Worm (Caenorhabditis elegans): ENCODE results near the gene kin-9.

kin-9 gene

DNA sequence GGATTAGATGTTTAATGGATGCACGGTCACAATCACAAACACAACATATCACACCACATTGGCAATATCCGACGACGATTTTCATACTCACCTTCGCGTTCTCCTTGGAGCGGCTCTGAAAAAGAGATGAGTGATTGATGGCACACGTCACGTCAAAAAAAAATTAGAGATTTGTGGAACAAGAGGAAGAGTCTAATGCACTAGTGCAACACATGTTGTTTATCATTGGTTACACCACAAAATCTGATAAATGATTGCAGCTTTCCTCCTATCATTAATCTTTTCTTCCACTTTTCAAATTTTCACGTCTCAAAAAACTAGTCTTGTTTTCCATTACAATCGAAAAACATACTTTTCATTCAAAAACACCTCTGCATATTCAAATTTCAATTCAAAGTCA is 42.0 kb upstream of the kin-9 start:
- TF ChIP-seq M03D4.4 (tag; optimal IDR thresholded peaks at IDR 0.05): no peak
- no peak for TF ChIP-seq lin-13 (tag; optimal IDR thresholded peaks at IDR 0.05)
- no peak for TF ChIP-seq ztf-11 (tag; optimal IDR thresholded peaks at IDR 0.05)
- no peak for TF ChIP-seq unc-39 (tag; optimal IDR thresholded peaks at IDR 0.05)
- TF ChIP-seq hlh-1 (tag; optimal IDR thresholded peaks at IDR 0.05): no peak
- no peak for TF ChIP-seq nhr-76 (tag; optimal IDR thresholded peaks at IDR 0.05)
- TF ChIP-seq mab-5 (tag; optimal IDR thresholded peaks at IDR 0.05): no peak
- no peak for TF ChIP-seq pha-4 (tag; optimal IDR thresholded peaks at IDR 0.05)
- TF ChIP-seq cnd-1 (tag; optimal IDR thresholded peaks at IDR 0.05): no peak
- TF ChIP-seq bed-3 (GFP tag; optimal IDR thresholded peaks at IDR 0.05): no peak
- TF ChIP-seq lsy-2 (tag; optimal IDR thresholded peaks at IDR 0.05): no peak
- no peak for TF ChIP-seq nhr-12 (tag; optimal IDR thresholded peaks at IDR 0.05)
- TF ChIP-seq sptf-1 (tag; optimal IDR thresholded peaks at IDR 0.05): no peak

DNA sequence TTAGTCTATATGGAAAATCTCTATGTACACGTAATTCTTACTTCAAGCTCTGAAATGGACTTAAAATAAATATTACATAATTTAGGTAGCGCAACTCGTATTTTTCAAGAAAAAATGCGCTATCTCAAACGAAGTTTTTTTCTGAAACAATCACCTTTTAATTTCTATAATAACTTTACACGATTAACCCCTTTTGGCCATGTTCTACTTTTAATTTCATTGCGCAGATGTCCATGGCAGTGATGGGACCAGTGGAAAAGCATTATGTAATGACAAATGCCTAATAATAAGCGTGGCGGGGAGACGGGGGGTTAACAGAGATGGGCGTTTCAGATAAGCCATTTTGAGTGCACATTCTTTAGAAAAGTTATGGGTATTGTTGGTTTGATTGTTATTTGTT is 41.0 kb upstream of the kin-9 start:
- TF ChIP-seq ces-1 (GFP tag; optimal IDR thresholded peaks at IDR 0.05) (peak; percentile 87), nhr-12 (tag; optimal IDR thresholded peaks at IDR 0.05) (no peak)

DNA sequence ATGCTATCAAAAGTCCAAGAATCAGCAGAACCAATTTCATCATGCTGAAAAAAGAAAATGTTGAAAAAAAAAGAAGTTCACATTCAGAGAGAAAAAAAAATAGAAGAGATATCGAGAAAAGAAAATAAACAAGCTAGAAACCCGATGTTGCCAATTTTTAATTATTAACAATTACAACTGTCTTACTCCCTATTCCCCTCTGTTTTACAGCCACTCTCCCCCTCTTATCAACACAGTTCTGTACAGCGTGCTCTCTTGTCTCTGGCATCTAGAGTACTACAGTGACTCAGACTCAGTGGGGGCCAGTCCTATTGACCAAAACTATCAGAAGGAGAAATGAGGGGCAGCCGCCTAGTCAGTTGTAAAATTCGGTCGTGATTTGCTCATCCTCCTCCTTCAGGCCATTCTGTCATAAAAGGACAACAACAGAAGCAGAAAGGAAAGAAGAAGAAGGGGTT is 39.9 kb upstream of the kin-9 start, which contains the start of gene wrk-1:
Gene wrk-1, minus strand, starts transcription at position 51 of the 458 bp plus-strand sequence.
- TF ChIP-seq drap-1 (GFP tag; optimal IDR thresholded peaks at IDR 0.05) (no peak), unc-120 (tag; optimal IDR thresholded peaks at IDR 0.05; ENCODE audit: poor library complexity, severe bottlenecking) (no peak), pha-4 (tag; optimal IDR thresholded peaks at IDR 0.05) (no peak), lsy-2 (tag; optimal IDR thresholded peaks at IDR 0.05) (no peak), lin-32 (GFP tag; optimal IDR thresholded peaks at IDR 0.05) (no peak), tbx-8 (GFP tag; optimal IDR thresholded peaks at IDR 0.05) (no peak), ztf-11 (tag; optimal IDR thresholded peaks at IDR 0.05) (no peak), ces-1 (GFP tag; optimal IDR thresholded peaks at IDR 0.05) (no peak), sptf-1 (tag; optimal IDR thresholded peaks at IDR 0.05) (no peak)

- TF ChIP-seq nhr-28 (tag; optimal IDR thresholded peaks at IDR 0.05) (no peak), nhr-237 (tag; optimal IDR thresholded peaks at IDR 0.05) (no peak), cnd-1 (tag; optimal IDR thresholded peaks at IDR 0.05) (no peak), blmp-1 (tag; optimal IDR thresholded peaks at IDR 0.05) (no peak), snpc-4 (tag; optimal IDR thresholded peaks at IDR 0.05) (no peak), lin-32 (GFP tag; optimal IDR thresholded peaks at IDR 0.05) (no peak), lsy-2 (tag; optimal IDR thresholded peaks at IDR 0.05) (no peak), sptf-1 (tag; optimal IDR thresholded peaks at IDR 0.05) (no peak), elt-3 (tag; optimal IDR thresholded peaks at IDR 0.05) (no peak), sem-2 (GFP tag; optimal IDR thresholded peaks at IDR 0.05) (no peak), unc-62 (GFP tag; optimal IDR thresholded peaks at IDR 0.05) (no peak), unc-120 (tag; optimal IDR thresholded peaks at IDR 0.05; ENCODE audit: poor library complexity, severe bottlenecking) (no peak), drap-1 (GFP tag; optimal IDR thresholded peaks at IDR 0.05) (no peak)
Observed at ce11 chrX:8394279-8394678, 38.2 kb upstream of the kin-9 start.

DNA sequence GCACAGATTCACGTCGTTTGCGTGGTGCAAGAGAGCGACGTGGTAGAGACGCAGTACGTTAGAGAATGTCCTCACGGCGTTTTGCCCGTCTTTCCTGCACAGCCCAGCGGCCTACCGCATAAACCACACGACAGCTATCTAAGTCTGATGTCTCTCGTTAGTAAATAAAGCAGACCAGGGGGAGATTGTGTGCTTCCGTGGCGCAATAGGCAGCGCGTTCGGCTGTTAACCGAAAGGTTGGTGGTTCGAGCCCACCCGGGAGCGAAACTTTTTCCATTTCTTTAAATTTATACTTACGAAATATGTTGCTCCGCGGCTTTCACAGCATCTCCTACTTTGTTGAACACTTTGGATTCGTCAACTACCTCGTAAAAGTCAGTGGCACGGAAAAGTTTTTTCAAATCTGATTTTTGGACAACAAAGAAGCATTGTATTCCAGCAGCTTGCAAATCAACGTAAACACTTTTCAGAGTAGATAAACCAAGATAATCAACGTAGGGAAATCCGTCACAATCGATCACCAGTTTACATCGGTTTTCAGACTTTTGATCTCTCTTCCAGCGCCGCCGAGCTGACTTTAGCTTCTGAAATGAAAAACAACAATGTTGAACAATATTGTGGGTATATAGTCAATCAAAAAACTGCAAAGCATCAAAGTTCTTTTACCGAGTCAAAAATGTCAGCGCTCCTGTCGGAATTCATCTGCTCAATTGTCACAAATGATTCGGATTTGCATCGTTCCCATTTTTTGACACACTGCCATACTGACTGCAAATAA is 28.0 kb upstream of the kin-9 start:
- TF ChIP-seq hlh-1 (tag; optimal IDR thresholded peaks at IDR 0.05): peak; percentile 55
- peak; percentile 57 for TF ChIP-seq nhr-28 (tag; optimal IDR thresholded peaks at IDR 0.05)
- TF ChIP-seq elt-1 (tag; optimal IDR thresholded peaks at IDR 0.05; ENCODE audit: borderline replicate concordance, insufficient read depth): no peak
- peak; percentile 97 for TF ChIP-seq cnd-1 (tag; optimal IDR thresholded peaks at IDR 0.05)
- TF ChIP-seq ceh-83 (GFP tag; optimal IDR thresholded peaks at IDR 0.05): peak; percentile 97
- peak; percentile 89 for TF ChIP-seq flh-1 (GFP tag; optimal IDR thresholded peaks at IDR 0.05)
- TF ChIP-seq sem-2 (GFP tag; optimal IDR thresholded peaks at IDR 0.05): peak; percentile 91
- peak; percentile 94 for TF ChIP-seq lin-32 (GFP tag; optimal IDR thresholded peaks at IDR 0.05)
- TF ChIP-seq ceh-39 (tag; optimal IDR thresholded peaks at IDR 0.05): no peak
- TF ChIP-seq snpc-4 (tag; optimal IDR thresholded peaks at IDR 0.05): no peak
- TF ChIP-seq mab-5 (tag; optimal IDR thresholded peaks at IDR 0.05): peak; percentile 74
- TF ChIP-seq ces-1 (GFP tag; optimal IDR thresholded peaks at IDR 0.05): peak; percentile 85
- TF ChIP-seq bed-3 (GFP tag; optimal IDR thresholded peaks at IDR 0.05): peak; percentile 93
- peak; percentile 36 for TF ChIP-seq elt-3 (tag; optimal IDR thresholded peaks at IDR 0.05)
- TF ChIP-seq drap-1 (GFP tag; optimal IDR thresholded peaks at IDR 0.05): peak; percentile 98
- TF ChIP-seq sptf-1 (tag; optimal IDR thresholded peaks at IDR 0.05): peak; percentile 98
- peak; percentile 96 for TF ChIP-seq M03D4.4 (tag; optimal IDR thresholded peaks at IDR 0.05)
- peak; percentile 80 for TF ChIP-seq pha-4 (tag; optimal IDR thresholded peaks at IDR 0.05)
- TF ChIP-seq tbx-8 (GFP tag; optimal IDR thresholded peaks at IDR 0.05): peak; percentile 95
- peak; percentile 45 for TF ChIP-seq zip-8 (tag; optimal IDR thresholded peaks at IDR 0.05)
- TF ChIP-seq lsy-2 (tag; optimal IDR thresholded peaks at IDR 0.05): peak; percentile 67
- peak; percentile 59 for TF ChIP-seq lin-13 (tag; optimal IDR thresholded peaks at IDR 0.05)
- peak; percentile 73 for TF ChIP-seq ztf-11 (tag; optimal IDR thresholded peaks at IDR 0.05)
- peak; percentile 99 for TF ChIP-seq mls-2 (tag; optimal IDR thresholded peaks at IDR 0.05)
- TF ChIP-seq unc-120 (tag; optimal IDR thresholded peaks at IDR 0.05; ENCODE audit: poor library complexity, severe bottlenecking): peak; percentile 97
- peak; percentile 79 for TF ChIP-seq unc-39 (tag; optimal IDR thresholded peaks at IDR 0.05)
- peak; percentile 57 for TF ChIP-seq unc-62 (GFP tag; optimal IDR thresholded peaks at IDR 0.05)
- TF ChIP-seq nhr-2 (tag; optimal IDR thresholded peaks at IDR 0.05): no peak
- TF ChIP-seq nhr-12 (tag; optimal IDR thresholded peaks at IDR 0.05): peak; percentile 89
- peak; percentile 82 for TF ChIP-seq mep-1 (tag; optimal IDR thresholded peaks at IDR 0.05)
- TF ChIP-seq nhr-76 (tag; optimal IDR thresholded peaks at IDR 0.05): no peak
- TF ChIP-seq ham-2 (GFP tag; optimal IDR thresholded peaks at IDR 0.05): peak; percentile 99
- TF ChIP-seq ceh-43 (GFP tag; optimal IDR thresholded peaks at IDR 0.05): peak; percentile 94
- TF ChIP-seq nhr-237 (tag; optimal IDR thresholded peaks at IDR 0.05): peak; percentile 89
- TF ChIP-seq blmp-1 (tag; optimal IDR thresholded peaks at IDR 0.05): no peak
